Worm (Caenorhabditis elegans) whole organism, L3 larva: ENCODE results near the gene gcy-27.
A peak's percentile ranks its signal among the peaks of the same experiment; 100 is the strongest.

Experiments
- R02D3.7 ChIP-seq: fragments of 150-350 bp; optimal IDR thresholded peaks from 2 replicates; lab custom pipeline; 2014; ENCODE audit warnings: missing biosample characterization, missing genetic modification characterization
- aly-2 ChIP-seq: fragments of 150-350 bp; optimal IDR thresholded peaks from 2 replicates; lab custom pipeline; 2014; ENCODE audit warnings: missing biosample characterization, missing genetic modification characterization
- ama-1 ChIP-seq: fragments of 150-350 bp; optimal IDR thresholded peaks from 2 replicates; lab custom pipeline; 2018
- ceh-28 ChIP-seq: fragments of 150-350 bp; optimal IDR thresholded peaks from 2 replicates; lab custom pipeline; 2014; ENCODE audit warnings: missing biosample characterization, missing genetic modification reagents, missing genetic modification characterization
- ceh-9 ChIP-seq: sonication (generic microtip); optimal IDR thresholded peaks from 2 replicates; lab custom pipeline; 2018; ENCODE audit warnings: missing biosample characterization, missing genetic modification characterization
- egl-27 ChIP-seq: sonication (generic microtip); optimal IDR thresholded peaks from 4 replicates; lab custom pipeline; 2017; ENCODE audit warnings: missing biosample characterization, missing genetic modification reagents, missing genetic modification characterization
- elt-1 ChIP-seq: fragments of 150-350 bp; optimal IDR thresholded peaks from 2 replicates; lab custom pipeline; 2014; ENCODE audit warnings: missing biosample characterization, missing genetic modification characterization
- elt-2 ChIP-seq: sonication (generic microtip); optimal IDR thresholded peaks from 2 replicates; lab custom pipeline; 2016; ENCODE audit warnings: missing genetic modification reagents, mild to moderate bottlenecking, missing genetic modification characterization, missing compliant biosample characterization
- elt-3 ChIP-seq, 3 experiments: fragments of 150-350 bp in 1 of 3; sonication (generic microtip) in 2 of 3; optimal IDR thresholded peaks; 2 replicates in 2 of 3; 4 replicates in 1 of 3; lab custom pipeline; 2014 to 2017; ENCODE audit warnings: missing biosample characterization in 3 of 3, missing genetic modification characterization in 3 of 3
- eor-1 ChIP-seq, 2 experiments: fragments of 150-350 bp; optimal IDR thresholded peaks; 2 replicates each; lab custom pipeline; 2014 to 2018; ENCODE audit warnings: missing biosample characterization in 2 of 2, missing genetic modification characterization in 2 of 2
- fkh-10 ChIP-seq: sonication (generic microtip); optimal IDR thresholded peaks from 2 replicates; lab custom pipeline; 2017; ENCODE audit warnings: missing biosample characterization, missing genetic modification reagents, missing genetic modification characterization
- fkh-2 ChIP-seq: fragments of 150-350 bp; optimal IDR thresholded peaks from 2 replicates; lab custom pipeline; 2014; ENCODE audit warnings: missing biosample characterization, missing genetic modification reagents, missing genetic modification characterization
- fos-1 ChIP-seq: fragments of 150-350 bp; optimal IDR thresholded peaks from 2 replicates; lab custom pipeline; 2014; ENCODE audit warnings: missing biosample characterization, missing genetic modification characterization
- hmg-11 ChIP-seq: sonication (generic microtip); optimal IDR thresholded peaks from 2 replicates; lab custom pipeline; 2016; ENCODE audit warnings: missing genetic modification characterization, missing compliant biosample characterization
- jun-1 ChIP-seq: fragments of 150-350 bp; optimal IDR thresholded peaks from 2 replicates; lab custom pipeline; 2014; ENCODE audit warnings: missing biosample characterization, missing genetic modification reagents, missing genetic modification characterization
- lin-15B ChIP-seq: fragments of 150-350 bp; optimal IDR thresholded peaks from 2 replicates; lab custom pipeline; 2014; ENCODE audit warnings: missing biosample characterization, missing genetic modification characterization
- lin-39 ChIP-seq: fragments of 150-350 bp; optimal IDR thresholded peaks from 2 replicates; lab custom pipeline; 2018; ENCODE audit warnings: missing biosample characterization, missing genetic modification reagents, missing genetic modification characterization
- lsy-12 ChIP-seq: sonication (generic microtip); optimal IDR thresholded peaks from 2 replicates; lab custom pipeline; 2016; ENCODE audit warnings: mild to moderate bottlenecking, missing genetic modification characterization, missing compliant biosample characterization
- mdl-1 ChIP-seq: fragments of 150-350 bp; optimal IDR thresholded peaks from 2 replicates; lab custom pipeline; 2014; ENCODE audit warnings: missing biosample characterization, missing genetic modification characterization
- mml-1 ChIP-seq: fragments of 150-350 bp; sonication (generic microtip); optimal IDR thresholded peaks from 3 replicates; lab custom pipeline; 2014; ENCODE audit warnings: missing biosample characterization, missing genetic modification characterization
- nfya-1 ChIP-seq: sonication (generic microtip); optimal IDR thresholded peaks from 2 replicates; lab custom pipeline; 2017; ENCODE audit warnings: missing genetic modification characterization, mild to moderate bottlenecking, missing compliant biosample characterization, antibody characterized with exemption, moderate library complexity; ENCODE audit not compliant: insufficient read depth
- nhr-11 ChIP-seq: fragments of 150-350 bp; optimal IDR thresholded peaks from 2 replicates; lab custom pipeline; 2014; ENCODE audit warnings: missing biosample characterization, missing genetic modification characterization
- nhr-23 ChIP-seq: fragments of 150-350 bp; optimal IDR thresholded peaks from 2 replicates; lab custom pipeline; 2014; ENCODE audit warnings: missing biosample characterization, missing genetic modification reagents, missing genetic modification characterization
- nhr-25 ChIP-seq: sonication (generic microtip); optimal IDR thresholded peaks from 2 replicates; lab custom pipeline; 2017; ENCODE audit warnings: missing biosample characterization, missing genetic modification characterization
- nhr-28 ChIP-seq: fragments of 150-350 bp; optimal IDR thresholded peaks from 2 replicates; lab custom pipeline; 2014; ENCODE audit warnings: missing biosample characterization, missing genetic modification characterization
- nhr-43 ChIP-seq: sonication (generic microtip); optimal IDR thresholded peaks from 2 replicates; lab custom pipeline; 2016; ENCODE audit warnings: mild to moderate bottlenecking, missing genetic modification characterization, missing compliant biosample characterization; ENCODE audit not compliant: poor library complexity, severe bottlenecking
- nhr-67 ChIP-seq: fragments of 150-350 bp; optimal IDR thresholded peaks from 2 replicates; lab custom pipeline; 2014; ENCODE audit warnings: missing biosample characterization, missing genetic modification characterization
- nhr-76 ChIP-seq: fragments of 150-350 bp; sonication (generic microtip); optimal IDR thresholded peaks from 5 replicates; lab custom pipeline; 2014; ENCODE audit warnings: missing biosample characterization, missing genetic modification characterization
- pha-4 ChIP-seq: fragments of 150-350 bp; optimal IDR thresholded peaks from 2 replicates; lab custom pipeline; 2014; ENCODE audit warnings: missing biosample characterization, missing genetic modification reagents, missing genetic modification characterization
- pqm-1 ChIP-seq: fragments of 150-350 bp; optimal IDR thresholded peaks from 2 replicates; lab custom pipeline; 2017; ENCODE audit warnings: missing biosample characterization, missing genetic modification characterization, inconsistent platforms
- sea-2 ChIP-seq: fragments of 150-350 bp; sonication (generic microtip); optimal IDR thresholded peaks from 4 replicates; lab custom pipeline; 2014; ENCODE audit warnings: missing biosample characterization, missing genetic modification reagents, missing genetic modification characterization
- snpc-4 ChIP-seq: fragments of 150-350 bp; optimal IDR thresholded peaks from 2 replicates; lab custom pipeline; 2014; ENCODE audit warnings: missing biosample characterization, missing genetic modification characterization
- tbx-2 ChIP-seq: sonication (generic microtip); optimal IDR thresholded peaks from 2 replicates; lab custom pipeline; 2016; ENCODE audit warnings: mild to moderate bottlenecking, missing genetic modification characterization, missing compliant biosample characterization
- unc-39 ChIP-seq: sonication (generic microtip); optimal IDR thresholded peaks from 4 replicates; lab custom pipeline; 2017; ENCODE audit warnings: missing biosample characterization, missing genetic modification characterization
- unc-62 ChIP-seq: fragments of 150-350 bp; sonication (generic microtip); optimal IDR thresholded peaks from 4 replicates; lab custom pipeline; 2014; ENCODE audit warnings: missing biosample characterization, missing genetic modification reagents, missing genetic modification characterization
- ztf-4 ChIP-seq: fragments of 150-350 bp; optimal IDR thresholded peaks from 2 replicates; lab custom pipeline; 2014; ENCODE audit warnings: missing biosample characterization, missing genetic modification characterization

The gcy-27 gene

ce11 chrIV:17470096-17470602 lies 33.7 kb upstream of the gcy-27 start, which contains the start of gene F11E6.4:
TSS of gene F11E6.4 (minus strand) at chrIV:17470354.
- TF ChIP-seq nhr-25 (tag; lab: Kevin White, UChicago), result peak; percentile 63
- TF ChIP-seq ceh-9, result no peak
- TF ChIP-seq nhr-43 (tag; lab: Kevin White, UChicago), result no peak
- TF ChIP-seq nhr-76 (tag; lab: Kevin White, UChicago), result peak; percentile 2
- peak; percentile 62 for TF ChIP-seq ama-1 (lab: Kevin White, UChicago)
- peak; percentile 36 for TF ChIP-seq ceh-28 (tag; lab: Kevin White, UChicago)

ce11 chrIV:17467825-17468224 lies 31.4 kb upstream of the gcy-27 start:
- TF ChIP-seq pha-4 (tag; lab: Kevin White, UChicago), result peak; percentile 51
- TF ChIP-seq fkh-10 (GFP tag; lab: Kevin White, UChicago), result no peak
- TF ChIP-seq snpc-4 (tag; lab: Kevin White, UChicago), result peak; percentile 8

ce11 chrIV:17467325-17467724 lies 30.9 kb upstream of the gcy-27 start, which contains the start of gene elo-2:
TSS of gene elo-2 (minus strand) at chrIV:17467408.
- TF ChIP-seq pqm-1 (tag; lab: Kevin White, UChicago) (peak; percentile 95), elt-2 (peak; percentile 95), mdl-1 (tag; lab: Kevin White, UChicago) (no peak), hmg-11 (no peak), nhr-23 (tag; lab: Kevin White, UChicago) (no peak), ztf-4 (tag; lab: Kevin White, UChicago) (no peak), nfya-1 (tag; lab: Kevin White, UChicago) (no peak), lsy-12 (no peak), ceh-9 (no peak), elt-3 (tag; optimal IDR thresholded peaks at IDR 0.05; lab: Kevin White, UChicago) (no peak), fos-1 (tag; lab: Kevin White, UChicago) (no peak), unc-39 (tag; lab: Kevin White, UChicago) (no peak), fkh-2 (tag; lab: Kevin White, UChicago) (no peak), sea-2 (no peak)

- TF ChIP-seq egl-27 (tag; lab: Kevin White, UChicago), result no peak
- TF ChIP-seq aly-2 (tag; lab: Kevin White, UChicago), result no peak
- TF ChIP-seq lin-15B (tag; lab: Kevin White, UChicago), result no peak
- TF ChIP-seq pqm-1 (tag; lab: Kevin White, UChicago), result peak; percentile 21
- peak; percentile 27 for TF ChIP-seq pha-4 (tag; lab: Kevin White, UChicago)
- TF ChIP-seq elt-1 (tag; lab: Kevin White, UChicago), result no peak
- no peak for TF ChIP-seq jun-1 (tag; lab: Kevin White, UChicago)
- no peak for TF ChIP-seq R02D3.7 (tag; lab: Kevin White, UChicago)
- TF ChIP-seq nhr-76 (tag; lab: Kevin White, UChicago), result no peak
- no peak for TF ChIP-seq eor-1 (tag; optimal IDR thresholded peaks at IDR 0.05; lab: Kevin White, UChicago)
- no peak for TF ChIP-seq lin-39 (tag; lab: Kevin White, UChicago)
- no peak for TF ChIP-seq fkh-2 (tag; lab: Kevin White, UChicago)
- TF ChIP-seq ceh-28 (tag; lab: Kevin White, UChicago), result no peak
- TF ChIP-seq fos-1 (tag; lab: Kevin White, UChicago), result no peak
- TF ChIP-seq elt-2, result peak; percentile 38
- no peak for TF ChIP-seq ceh-9
- no peak for TF ChIP-seq unc-62 (GFP tag; lab: Kevin White, UChicago)
- TF ChIP-seq, all 47 proteins: peak for 3
These were observed 29.4 kb upstream of the gcy-27 start, which contains the start of gene F11E6.6 for ce11 chrIV:17465886-17466285. TSS of gene F11E6.6 (minus strand) at chrIV:17465986.

ce11 chrIV:17463108-17463608 lies 26.7 kb upstream of the gcy-27 start, which contains the start of gene F11E6.10:
TSS of gene F11E6.10 (minus strand) at chrIV:17463158.
- TF ChIP-seq R02D3.7 (tag; lab: Kevin White, UChicago) (no peak), ceh-28 (tag; lab: Kevin White, UChicago) (no peak), nhr-11 (tag; lab: Kevin White, UChicago) (no peak), tbx-2 (tag; lab: Kevin White, UChicago) (no peak), mml-1 (tag; lab: Kevin White, UChicago) (no peak), egl-27 (tag; lab: Kevin White, UChicago) (no peak), ztf-4 (tag; lab: Kevin White, UChicago) (no peak), nhr-67 (tag; lab: Kevin White, UChicago) (no peak), lsy-12 (no peak), elt-3 (tag; optimal IDR thresholded peaks at IDR 0.05; lab: Kevin White, UChicago) (no peak), nhr-28 (tag; lab: Kevin White, UChicago) (no peak)
